Fruit fly (Drosophila melanogaster): Measurements from ENCODE around the gene g.

DNA sequence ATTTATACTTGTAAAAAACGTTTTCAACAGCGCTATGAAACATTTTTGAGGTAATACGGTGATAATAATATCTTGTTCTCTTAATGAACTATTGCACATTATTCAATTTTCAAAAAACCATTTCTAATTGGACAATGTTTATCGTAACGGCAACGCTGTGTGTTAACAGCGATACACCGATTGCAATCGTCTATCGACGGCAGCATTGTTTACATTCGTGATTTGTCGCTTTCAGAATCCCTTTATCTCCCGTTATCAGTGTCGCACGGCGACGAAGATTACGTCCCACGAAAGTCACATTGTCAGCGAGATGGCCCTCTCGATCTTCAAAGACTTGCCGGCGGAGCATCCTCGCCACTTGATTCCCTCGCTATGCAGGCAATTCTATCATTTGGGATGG is 1.9 kb upstream of the g start, which contains the start of gene CG11134:
- TF ChIP-seq CG8478 (optimal IDR thresholded peaks at IDR 0.05) (no peak), pan (optimal IDR thresholded peaks at IDR 0.05) (no peak), psq (optimal IDR thresholded peaks at IDR 0.05) (no peak), usp (GFP tag; optimal IDR thresholded peaks at IDR 0.05) (no peak)
